Fruit fly (Drosophila melanogaster): ENCODE results near the gene CG7173.

The CG7173 gene

dm6 chr3L:21602275-21602674 lies 44.2 kb upstream of the CG7173 start (continued):
- no peak for TF ChIP-seq CG6276 (GFP tag; optimal IDR thresholded peaks at IDR 0.05)
- no peak for TF ChIP-seq CG1621 (tag; optimal IDR thresholded peaks at IDR 0.05)
- no peak for TF ChIP-seq CG7368 (GFP tag; optimal IDR thresholded peaks at IDR 0.05)
- no peak for TF ChIP-seq CG16779 (tag; optimal IDR thresholded peaks at IDR 0.05)
- TF ChIP-seq CG6163 (GFP tag; IDR thresholded peaks at IDR 0.05) = no peak
- TF ChIP-seq topi (GFP tag; optimal IDR thresholded peaks at IDR 0.05) = no peak
- TF ChIP-seq CG11902 (GFP tag; optimal IDR thresholded peaks at IDR 0.05) = no peak
- TF ChIP-seq svp (GFP tag) = peak; percentile 45
- TF ChIP-seq CG8632 (GFP tag; optimal IDR thresholded peaks at IDR 0.05) = no peak
- no peak for TF ChIP-seq CG10669 (GFP tag; optimal IDR thresholded peaks at IDR 0.05)
- no peak for TF ChIP-seq salr (GFP tag; optimal IDR thresholded peaks at IDR 0.05)
- TF ChIP-seq CG6792 (GFP tag; optimal IDR thresholded peaks at IDR 0.05) = no peak
- peak; percentile 71 for TF ChIP-seq Eip78C (GFP tag)
- no peak for TF ChIP-seq Sox102F (GFP tag; optimal IDR thresholded peaks at IDR 0.05)
- TF ChIP-seq CG11762 (GFP tag; optimal IDR thresholded peaks at IDR 0.05; ENCODE audit: insufficient read depth) = no peak
- TF ChIP-seq lz (GFP tag; optimal IDR thresholded peaks at IDR 0.05) = no peak
- no peak for TF ChIP-seq dac (GFP tag; optimal IDR thresholded peaks at IDR 0.05)
- TF ChIP-seq Lpt (GFP tag; optimal IDR thresholded peaks at IDR 0.05) = no peak
- no peak for TF ChIP-seq fd85E (GFP tag; optimal IDR thresholded peaks at IDR 0.05)
- TF ChIP-seq Ets96B (tag; optimal IDR thresholded peaks at IDR 0.05) = peak; percentile 42
- TF ChIP-seq Hr38 (GFP tag; optimal IDR thresholded peaks at IDR 0.05) = no peak
- no peak for TF ChIP-seq eg (GFP tag; IDR thresholded peaks at IDR 0.05)
- no peak for TF ChIP-seq CG9139 (GFP tag; optimal IDR thresholded peaks at IDR 0.05)
- TF ChIP-seq CG32006 (GFP tag; optimal IDR thresholded peaks at IDR 0.05) = no peak

dm6 chr3L:21598337-21598736 lies 40.3 kb upstream of the CG7173 start:
- TF ChIP-seq fd85E (GFP tag; optimal IDR thresholded peaks at IDR 0.05) (no peak), ss (GFP tag; optimal IDR thresholded peaks at IDR 0.05) (peak in 1 of 2 experiments; percentile 3), Hr39 (GFP tag; optimal IDR thresholded peaks at IDR 0.05) (no peak), CG8119 (GFP tag; IDR thresholded peaks at IDR 0.05) (peak; percentile 33; the same call in 2 of the 3 replicates), svp (GFP tag) (peak; percentile 6), Eip78C (GFP tag) (peak; percentile 46), achi (GFP tag; optimal IDR thresholded peaks at IDR 0.05) (no peak)

- TF ChIP-seq CG32006 (GFP tag; optimal IDR thresholded peaks at IDR 0.05) (no peak), CG11762 (GFP tag; optimal IDR thresholded peaks at IDR 0.05; ENCODE audit: insufficient read depth) (peak; percentile 16), CG9139 (GFP tag; optimal IDR thresholded peaks at IDR 0.05) (no peak), dac (GFP tag; optimal IDR thresholded peaks at IDR 0.05) (no peak), esn (GFP tag; optimal IDR thresholded peaks at IDR 0.05) (peak; percentile 74), Eip75B (GFP tag; optimal IDR thresholded peaks at IDR 0.05) (peak; percentile 59), Eip93F (GFP tag; optimal IDR thresholded peaks at IDR 0.05) (no peak), CG15336 (GFP tag; IDR thresholded peaks at IDR 0.05) (no peak), CG6276 (GFP tag; optimal IDR thresholded peaks at IDR 0.05) (no peak), CG6163 (GFP tag; IDR thresholded peaks at IDR 0.05) (peak; percentile 72; the same call in 2 of the 3 replicates), fd85E (GFP tag; optimal IDR thresholded peaks at IDR 0.05) (no peak), CG34406 (GFP tag; optimal IDR thresholded peaks at IDR 0.05) (peak; percentile 23), topi (GFP tag; optimal IDR thresholded peaks at IDR 0.05) (peak; percentile 60), svp (GFP tag) (peak; percentile 82), Sox15 (GFP tag; optimal IDR thresholded peaks at IDR 0.05) (peak; percentile 16), Blimp-1 (GFP tag; optimal IDR thresholded peaks at IDR 0.05) (no peak), CG8319 (GFP tag; optimal IDR thresholded peaks at IDR 0.05) (no peak), pdm3 (GFP tag; optimal IDR thresholded peaks at IDR 0.05) (peak; percentile 61), CG10631 (GFP tag; optimal IDR thresholded peaks at IDR 0.05) (peak; percentile 55), CG6792 (GFP tag; optimal IDR thresholded peaks at IDR 0.05) (peak; percentile 44), CG1621 (tag; optimal IDR thresholded peaks at IDR 0.05) (peak; percentile 53), net (GFP tag; optimal IDR thresholded peaks at IDR 0.05) (peak; percentile 15), Ets96B (tag; optimal IDR thresholded peaks at IDR 0.05) (peak; percentile 43), CG6808 (GFP tag; optimal IDR thresholded peaks at IDR 0.05) (peak; percentile 46), Hr39 (GFP tag; optimal IDR thresholded peaks at IDR 0.05) (peak; percentile 66), vri (GFP tag; optimal IDR thresholded peaks at IDR 0.05) (peak; percentile 46), Ets21C (GFP tag; optimal IDR thresholded peaks at IDR 0.05) (peak; percentile 33), dsx (GFP tag; optimal IDR thresholded peaks at IDR 0.05; ENCODE audit: poor library complexity, severe bottlenecking) (peak; percentile 54), CG8632 (GFP tag; optimal IDR thresholded peaks at IDR 0.05) (peak; percentile 35), CG6854 (GFP tag; optimal IDR thresholded peaks at IDR 0.05) (peak; percentile 32), CG10669 (GFP tag; optimal IDR thresholded peaks at IDR 0.05) (peak; percentile 51), CG16779 (tag; optimal IDR thresholded peaks at IDR 0.05) (peak; percentile 25), eg (GFP tag; IDR thresholded peaks at IDR 0.05) (0 out of 3 replicates have a peak, but pooled peaks have one; percentile 54), achi (GFP tag; optimal IDR thresholded peaks at IDR 0.05) (peak; percentile 42), ss (GFP tag; optimal IDR thresholded peaks at IDR 0.05) (peak; percentile 32 to 35), salr (GFP tag; optimal IDR thresholded peaks at IDR 0.05) (peak in 1 of 2 experiments; percentile 37), CG11294 (GFP tag; IDR thresholded peaks at IDR 0.05) (no peak)
These were observed 36.4 kb upstream of the CG7173 start for dm6 chr3L:21594408-21594807.

All from whole organism, prepupa.